Fruit fly (Drosophila melanogaster) Kc167 (cell line): ENCODE results near the gene Ino80.

Source experiments
- Myc ChIP-seq: fragments of >200 bp; optimal IDR thresholded peaks from 2 replicates; lab custom pipeline; 2017; ENCODE audit warnings: missing external identifiers
- insv ChIP-seq: fragments of >200 bp; optimal IDR thresholded peaks from 3 replicates; lab custom pipeline; 2018; ENCODE audit warnings: missing external identifiers
- ttk ChIP-seq: sonication (Bioruptor generic); optimal IDR thresholded peaks from 2 replicates; lab custom pipeline; 2017; ENCODE audit warnings: missing external identifiers

- TF ChIP-seq ttk (lab: Kevin White, UChicago) (no peak), insv (lab: Kevin White, UChicago) (no peak), Myc (no peak)
Measured at dm6 chr3R:19404296-19404695, 1.3 kb upstream of the Ino80 start.
